Worm (Caenorhabditis elegans) whole organism, midembryonic: ENCODE data around the gene Y54G2A.37.

Experiments used
- T22C8.4 ChIP-seq: fragments of 200-800 bp; sonication (Bioruptor generic); IDR thresholded peaks from 2 replicates; pipeline ENCODE4 v1.3.6; 2022; ENCODE audit warnings: missing genetic modification characterization, missing compliant biosample characterization
- cog-1 ChIP-seq: sonication (generic microtip); optimal IDR thresholded peaks from 2 replicates; lab custom pipeline; 2016; ENCODE audit warnings: missing genetic modification characterization, missing compliant biosample characterization
- flt-1 ChIP-seq: fragments of 200-800 bp; sonication (Bioruptor generic); IDR thresholded peaks from 2 replicates; pipeline ENCODE4 v1.3.6; 2022; ENCODE audit warnings: missing genetic modification characterization, missing compliant biosample characterization
- klf-2 ChIP-seq: fragments of 200-800 bp; sonication (Bioruptor generic); conservative IDR thresholded peaks from 2 replicates; pipeline ENCODE4 v1.3.6; 2022; ENCODE audit warnings: missing genetic modification reagents, missing genetic modification characterization, missing compliant biosample characterization
- med-1 ChIP-seq: sonication (generic microtip); optimal IDR thresholded peaks from 2 replicates; lab custom pipeline; 2017; ENCODE audit warnings: missing genetic modification characterization, mild to moderate bottlenecking, missing compliant biosample characterization, antibody characterized with exemption, missing genetic modification reagents; ENCODE audit not compliant: insufficient read depth
- ref-1 ChIP-seq: fragments of 200-800 bp; sonication (Bioruptor generic); conservative IDR thresholded peaks from 2 replicates; pipeline ENCODE4 v1.3.6; 2022; ENCODE audit warnings: missing genetic modification reagents, missing genetic modification characterization, missing compliant biosample characterization
- tab-1 ChIP-seq: fragments of 200-800 bp; sonication (Bioruptor generic); IDR thresholded peaks from 2 replicates; pipeline ENCODE4 v1.3.6; 2022; ENCODE audit warnings: missing genetic modification characterization, missing compliant biosample characterization
- ztf-23 ChIP-seq: fragments of 200-800 bp; sonication (Bioruptor generic); IDR thresholded peaks from 2 replicates; pipeline ENCODE4 v1.3.6; 2022; ENCODE audit warnings: missing genetic modification reagents, missing genetic modification characterization, missing compliant biosample characterization
- ztf-29 ChIP-seq: fragments of 200-800 bp; sonication (Bioruptor generic); IDR thresholded peaks from 2 replicates; pipeline ENCODE4 v1.3.6; 2022; ENCODE audit warnings: missing genetic modification reagents, missing genetic modification characterization, missing compliant biosample characterization

Y54G2A.37 gene

DNA sequence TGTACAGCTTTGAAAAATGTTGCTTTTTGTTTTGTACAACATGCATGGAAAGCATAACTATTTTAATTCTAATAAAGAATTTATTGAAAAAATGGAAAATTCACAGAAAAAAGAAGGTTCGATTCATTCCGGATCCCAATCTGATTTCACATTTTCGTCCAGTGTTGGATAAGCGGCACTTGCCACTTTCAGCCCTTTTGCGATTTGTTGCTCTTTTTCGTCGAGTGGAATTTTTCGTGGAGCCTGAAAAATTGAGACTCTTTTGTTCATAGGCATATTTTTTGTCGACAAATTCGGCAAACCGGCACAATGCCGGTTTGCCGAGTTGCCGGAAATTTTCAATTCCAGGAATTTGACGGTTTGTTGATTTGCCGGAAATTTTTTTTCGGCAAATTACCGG, 31.1 kb downstream of the Y54G2A.37 start:
- TF ChIP-seq ztf-23 (GFP tag; lab: Robert Waterston, UW): no peak
- TF ChIP-seq ref-1 (GFP tag; lab: Robert Waterston, UW): no peak
- no peak for TF ChIP-seq flt-1 (GFP tag; lab: Robert Waterston, UW)

DNA sequence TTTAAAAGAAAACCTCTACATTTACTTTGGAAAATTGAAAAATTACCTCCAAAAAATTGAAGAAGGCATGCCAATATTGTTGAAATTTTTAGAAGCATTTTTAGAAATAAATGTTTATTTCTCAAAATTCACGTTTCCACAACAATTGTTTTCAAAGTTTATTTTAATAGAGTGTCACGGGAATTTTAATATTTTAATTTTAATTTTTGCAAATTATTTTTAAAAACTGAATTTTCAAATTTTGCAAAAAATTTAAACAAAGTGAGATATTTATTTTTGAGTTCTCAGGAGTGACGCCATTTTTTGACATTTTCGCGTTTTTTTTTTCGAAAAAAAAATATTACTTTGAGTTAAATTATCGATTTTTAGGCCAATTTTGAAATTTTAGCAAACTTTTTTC, 32.7 kb downstream of the Y54G2A.37 start, which contains the start of gene Y54G2A.49:
TSS of gene Y54G2A.49 (minus strand) at position 101 of the 400 bp plus-strand sequence.
- no peak for TF ChIP-seq klf-2 (GFP tag; lab: Robert Waterston, UW)
- TF ChIP-seq med-1: no peak
- TF ChIP-seq ztf-29 (GFP tag; lab: Robert Waterston, UW): no peak
- no peak for TF ChIP-seq tab-1 (GFP tag; lab: Robert Waterston, UW)
- no peak for TF ChIP-seq ref-1 (GFP tag; lab: Robert Waterston, UW)

DNA sequence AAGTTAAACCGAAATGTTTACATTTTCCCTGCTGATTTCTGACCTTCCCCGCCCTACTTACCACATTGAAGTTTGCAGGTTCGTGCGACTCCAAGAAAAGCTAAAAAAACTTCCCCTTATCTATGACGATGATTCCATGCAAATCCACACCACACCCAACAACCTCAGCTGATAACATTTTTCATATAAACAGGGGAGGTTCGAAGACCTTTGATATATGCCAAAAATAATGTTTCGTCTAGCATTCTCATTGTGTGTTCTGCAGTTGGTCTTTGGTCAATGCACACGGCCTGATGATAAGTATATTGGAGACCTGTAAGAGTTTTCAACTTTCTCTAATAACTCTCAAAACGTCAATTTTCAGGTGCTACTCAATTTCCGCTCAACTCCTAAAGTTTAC, 33.7 kb downstream of the Y54G2A.37 start:
- no peak for TF ChIP-seq klf-2 (GFP tag; lab: Robert Waterston, UW)
- TF ChIP-seq med-1: no peak
- TF ChIP-seq ztf-29 (GFP tag; lab: Robert Waterston, UW): no peak
- TF ChIP-seq cog-1: no peak
- TF ChIP-seq ztf-23 (GFP tag; lab: Robert Waterston, UW): no peak
- no peak for TF ChIP-seq T22C8.4 (GFP tag; lab: Robert Waterston, UW)
- no peak for TF ChIP-seq ref-1 (GFP tag; lab: Robert Waterston, UW)
- no peak for TF ChIP-seq flt-1 (GFP tag; lab: Robert Waterston, UW)
- TF ChIP-seq tab-1 (GFP tag; lab: Robert Waterston, UW): no peak

DNA sequence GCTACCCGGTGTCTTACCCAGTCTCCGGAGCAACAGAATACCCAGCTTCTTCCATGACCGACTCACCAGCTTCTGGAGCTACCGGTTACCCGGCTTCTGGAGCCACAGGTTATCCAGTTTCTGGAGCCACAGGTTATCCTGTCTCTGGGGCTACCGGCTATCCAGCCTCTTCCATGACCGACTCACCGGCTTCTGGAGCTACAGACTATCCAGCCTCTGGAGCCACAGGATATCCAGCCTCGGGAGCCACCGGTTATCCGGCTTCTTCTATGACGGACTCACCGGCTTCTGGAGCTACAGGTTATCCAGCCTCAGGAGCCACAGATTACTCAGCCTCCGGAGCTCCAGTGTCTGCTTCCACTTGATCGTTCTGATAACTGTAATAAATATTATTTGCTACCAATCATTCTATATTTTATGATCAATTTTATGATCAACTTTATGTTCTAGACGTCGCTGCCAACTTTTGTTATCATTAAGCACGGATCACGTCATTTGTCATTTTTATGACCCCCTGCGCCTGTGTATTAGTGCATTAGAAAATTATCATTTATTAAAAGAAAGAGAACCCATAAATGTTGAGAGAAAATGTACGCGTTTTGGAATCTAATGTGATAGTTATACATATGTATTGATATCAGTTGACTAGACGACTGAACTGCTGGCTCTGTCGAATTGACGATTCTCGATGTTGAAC, 34.7 kb downstream of the Y54G2A.37 start:
- TF ChIP-seq klf-2 (GFP tag; lab: Robert Waterston, UW) (no peak), ztf-23 (GFP tag; lab: Robert Waterston, UW) (no peak), T22C8.4 (GFP tag; lab: Robert Waterston, UW) (no peak), ref-1 (GFP tag; lab: Robert Waterston, UW) (no peak), cog-1 (no peak), ztf-29 (GFP tag; lab: Robert Waterston, UW) (no peak), flt-1 (GFP tag; lab: Robert Waterston, UW) (no peak), med-1 (no peak), tab-1 (GFP tag; lab: Robert Waterston, UW) (no peak)

DNA sequence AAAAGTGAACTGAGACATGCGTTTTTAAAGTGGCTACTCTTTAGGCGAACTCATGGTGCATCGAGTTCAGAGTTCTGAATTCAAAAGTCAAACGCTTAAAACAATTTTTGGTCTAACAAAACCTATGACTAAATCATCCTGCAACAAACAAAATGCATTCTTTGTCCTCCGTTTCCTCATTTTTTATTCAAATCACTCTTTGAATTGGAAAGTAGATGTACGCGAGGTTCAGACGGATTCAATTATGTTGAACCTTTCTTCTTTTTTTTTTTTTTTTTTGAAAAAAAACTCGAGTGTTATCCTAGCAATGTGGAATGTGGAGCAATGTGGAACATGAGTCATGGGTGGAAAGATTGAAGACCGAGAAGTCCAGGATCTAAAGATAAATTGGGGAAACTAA, 38.2 kb downstream of the Y54G2A.37 start:
- TF ChIP-seq med-1 (no peak), klf-2 (GFP tag; lab: Robert Waterston, UW) (no peak), ref-1 (GFP tag; lab: Robert Waterston, UW) (no peak), ztf-29 (GFP tag; lab: Robert Waterston, UW) (no peak)

DNA sequence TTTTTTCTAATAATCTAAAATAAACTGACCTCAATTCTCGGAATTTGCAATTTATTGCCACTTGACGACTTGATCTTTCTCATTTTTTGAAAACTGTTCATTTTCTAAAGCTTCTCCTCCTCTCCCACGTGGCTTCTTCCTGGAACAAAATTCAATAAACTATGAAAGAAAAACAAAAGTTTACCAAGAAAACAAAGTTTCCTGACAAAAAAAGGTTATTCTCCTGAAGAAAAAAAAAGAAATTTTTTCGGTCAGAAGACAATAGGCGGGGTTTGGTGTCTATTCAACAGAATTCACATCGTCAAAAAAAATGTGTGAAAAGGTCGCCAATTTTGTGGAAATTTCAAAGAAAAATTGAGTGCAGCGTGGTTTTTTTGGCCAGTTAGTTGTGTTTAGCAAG, 44.2 kb downstream of the Y54G2A.37 start, which contains the start of gene Y54G2A.16:
TSS of gene Y54G2A.16 (minus strand) at position 101 of the 400 bp plus-strand sequence.
- TF ChIP-seq ztf-29 (GFP tag; lab: Robert Waterston, UW): no peak
- TF ChIP-seq tab-1 (GFP tag; lab: Robert Waterston, UW): no peak
- TF ChIP-seq ztf-23 (GFP tag; lab: Robert Waterston, UW): no peak
- TF ChIP-seq flt-1 (GFP tag; lab: Robert Waterston, UW): no peak
- TF ChIP-seq ref-1 (GFP tag; lab: Robert Waterston, UW): no peak
- TF ChIP-seq med-1: no peak
- no peak for TF ChIP-seq klf-2 (GFP tag; lab: Robert Waterston, UW)
- TF ChIP-seq T22C8.4 (GFP tag; lab: Robert Waterston, UW): no peak
